Worm (Caenorhabditis elegans) whole organism, L1 larva: ENCODE results near the gene his-71.

Experiments
- C16A3.4 ChIP-seq: fragments of 150-350 bp; optimal IDR thresholded peaks from 2 replicates; lab custom pipeline; 2014; ENCODE audit warnings: missing biosample characterization, missing genetic modification characterization
- C34B4.2 ChIP-seq: sonication (generic microtip); optimal IDR thresholded peaks from 2 replicates; lab custom pipeline; 2017; ENCODE audit warnings: mild to moderate bottlenecking, missing genetic modification characterization, missing compliant biosample characterization
- F16B12.6 ChIP-seq: fragments of 150-350 bp; optimal IDR thresholded peaks from 2 replicates; lab custom pipeline; 2014; ENCODE audit warnings: missing biosample characterization, missing genetic modification characterization
- ama-1 ChIP-seq: fragments of 150-350 bp; optimal IDR thresholded peaks from 2 replicates; lab custom pipeline; 2014
- ceh-82 ChIP-seq, 3 experiments: fragments of 150-350 bp in 1 of 3; sonication (generic microtip) in 2 of 3; optimal IDR thresholded peaks; 2 replicates each; lab custom pipeline; 2014 to 2017; ENCODE audit warnings: missing biosample characterization in 3 of 3, missing genetic modification characterization in 3 of 3
- ceh-88 ChIP-seq: fragments of 200-800 bp; sonication (Bioruptor generic); IDR thresholded peaks from 2 replicates; pipeline ENCODE4 v1.3.6; 2022; ENCODE audit warnings: missing genetic modification characterization, missing compliant biosample characterization
- efl-1 ChIP-seq, 4 experiments: fragments of 150-350 bp; optimal IDR thresholded peaks in 3 of 4; peaks in 1 of 4; 1 replicate in 1 of 4; 2 replicates in 3 of 4; lab custom pipeline; 2014; ENCODE audit warnings: missing biosample characterization in 2 of 4, missing genetic modification characterization in 2 of 4, missing genetic modification reagents in 2 of 4
- egl-13 ChIP-seq: sonication (generic microtip); optimal IDR thresholded peaks from 2 replicates; lab custom pipeline; 2016; ENCODE audit warnings: missing genotype, missing genetic modification reagents, missing genetic modification characterization, missing compliant biosample characterization
- elt-2 ChIP-seq: sonication (generic microtip); optimal IDR thresholded peaks from 2 replicates; lab custom pipeline; 2016; ENCODE audit warnings: missing genetic modification characterization, mild to moderate bottlenecking, inconsistent platforms, missing compliant biosample characterization, missing genetic modification reagents
- fkh-10 ChIP-seq: sonication (generic microtip); optimal IDR thresholded peaks from 2 replicates; lab custom pipeline; 2017; ENCODE audit warnings: missing biosample characterization, missing genetic modification reagents, missing genetic modification characterization
- fkh-8 ChIP-seq: sonication (generic microtip); optimal IDR thresholded peaks from 2 replicates; lab custom pipeline; 2016; ENCODE audit warnings: mild to moderate bottlenecking, missing genetic modification characterization, missing compliant biosample characterization
- hlh-17 ChIP-seq: fragments of 200-800 bp; sonication (Bioruptor generic); optimal IDR thresholded peaks from 2 replicates; lab custom pipeline; 2018; ENCODE audit warnings: missing genetic modification characterization, mild to moderate bottlenecking, missing compliant biosample characterization, moderate library complexity, borderline replicate concordance
- hlh-4 ChIP-seq: sonication (generic microtip); optimal IDR thresholded peaks from 2 replicates; lab custom pipeline; 2016; ENCODE audit warnings: mild to moderate bottlenecking, missing genetic modification characterization, missing compliant biosample characterization
- hpl-2 ChIP-seq: fragments of 150-350 bp; optimal IDR thresholded peaks from 2 replicates; lab custom pipeline; 2014; ENCODE audit warnings: missing biosample characterization, missing genetic modification reagents, missing genetic modification characterization
- irx-1 ChIP-seq: sonication (generic microtip); optimal IDR thresholded peaks from 2 replicates; lab custom pipeline; 2016; ENCODE audit warnings: missing genetic modification characterization, missing compliant biosample characterization
- isw-1 ChIP-seq: fragments of 200-800 bp; sonication (Bioruptor generic); IDR thresholded peaks from 2 replicates; pipeline ENCODE4 v1.3.6; 2022; ENCODE audit warnings: missing genetic modification characterization, missing compliant biosample characterization
- jun-1 ChIP-seq: fragments of 150-350 bp; optimal IDR thresholded peaks from 2 replicates; lab custom pipeline; 2014; ENCODE audit warnings: missing biosample characterization, missing genetic modification reagents, missing genetic modification characterization
- lin-13 ChIP-seq: fragments of 150-350 bp; optimal IDR thresholded peaks from 2 replicates; lab custom pipeline; 2014; ENCODE audit warnings: missing biosample characterization, missing genetic modification reagents, missing genetic modification characterization
- lin-14 ChIP-seq: fragments of 200-800 bp; sonication (Bioruptor generic); optimal IDR thresholded peaks from 2 replicates; lab custom pipeline; 2018; ENCODE audit warnings: mild to moderate bottlenecking, missing genetic modification characterization, moderate library complexity, missing compliant biosample characterization
- lin-15B ChIP-seq: fragments of 150-350 bp; sonication (generic microtip); optimal IDR thresholded peaks from 3 replicates; lab custom pipeline; 2014; ENCODE audit warnings: missing biosample characterization, missing genetic modification characterization
- lin-35 ChIP-seq, 2 experiments: fragments of 150-350 bp; optimal IDR thresholded peaks; 2 replicates each; lab custom pipeline; 2014; ENCODE audit warnings: missing biosample characterization in 2 of 2, missing genetic modification characterization in 2 of 2, missing genetic modification reagents in 2 of 2
- lin-39 ChIP-seq: fragments of 150-350 bp; optimal IDR thresholded peaks from 2 replicates; lab custom pipeline; 2014; ENCODE audit warnings: missing biosample characterization, missing genetic modification reagents, missing genetic modification characterization
- lir-3 ChIP-seq: sonication (generic microtip); optimal IDR thresholded peaks from 2 replicates; lab custom pipeline; 2016; ENCODE audit warnings: mild to moderate bottlenecking, missing genetic modification characterization, moderate library complexity, missing compliant biosample characterization; ENCODE audit not compliant: poor library complexity
- lsy-2 ChIP-seq, 2 experiments: fragments of 150-350 bp; optimal IDR thresholded peaks; 2 replicates each; lab custom pipeline; 2014; ENCODE audit warnings: missing biosample characterization in 2 of 2, missing genetic modification characterization in 2 of 2
- mdl-1 ChIP-seq, 2 experiments: fragments of 150-350 bp; optimal IDR thresholded peaks; 2 replicates each; lab custom pipeline; 2014 to 2017; ENCODE audit warnings: missing biosample characterization in 2 of 2, missing genetic modification characterization in 2 of 2, inconsistent platforms in 1 of 2
- nhr-11 ChIP-seq: fragments of 150-350 bp; optimal IDR thresholded peaks from 2 replicates; lab custom pipeline; 2014; ENCODE audit warnings: missing biosample characterization, missing genetic modification characterization
- nhr-12 ChIP-seq: sonication (generic microtip); optimal IDR thresholded peaks from 2 replicates; lab custom pipeline; 2017; ENCODE audit warnings: missing biosample characterization, missing genetic modification characterization
- nhr-19 ChIP-seq: fragments of 200-800 bp; sonication (Bioruptor generic); conservative IDR thresholded peaks from 2 replicates; pipeline ENCODE4 v1.3.6; 2022; ENCODE audit warnings: missing genetic modification characterization, missing compliant biosample characterization
- nhr-20 ChIP-seq: sonication (generic microtip); optimal IDR thresholded peaks from 2 replicates; lab custom pipeline; 2016; ENCODE audit warnings: mild to moderate bottlenecking, missing genetic modification characterization, missing compliant biosample characterization
- nhr-237 ChIP-seq: fragments of 150-350 bp; optimal IDR thresholded peaks from 2 replicates; lab custom pipeline; 2014; ENCODE audit warnings: missing biosample characterization, missing genetic modification characterization
- nhr-47 ChIP-seq: sonication (generic microtip); optimal IDR thresholded peaks from 2 replicates; lab custom pipeline; 2016; ENCODE audit warnings: mild to moderate bottlenecking, missing genetic modification characterization, moderate library complexity, missing compliant biosample characterization
- nhr-71 ChIP-seq: sonication (generic microtip); optimal IDR thresholded peaks from 2 replicates; lab custom pipeline; 2016; ENCODE audit warnings: mild to moderate bottlenecking, missing genetic modification characterization, moderate library complexity, missing compliant biosample characterization
- nhr-76 ChIP-seq: sonication (generic microtip); optimal IDR thresholded peaks from 2 replicates; lab custom pipeline; 2017; ENCODE audit warnings: missing biosample characterization, missing genetic modification characterization
- nhr-77 ChIP-seq: fragments of 150-350 bp; optimal IDR thresholded peaks from 2 replicates; lab custom pipeline; 2014; ENCODE audit warnings: missing biosample characterization, missing genetic modification characterization
- nhr-84 ChIP-seq: sonication (generic microtip); optimal IDR thresholded peaks from 2 replicates; lab custom pipeline; 2017; ENCODE audit warnings: missing biosample characterization, missing genetic modification characterization
- pag-3 ChIP-seq: sonication (generic microtip); optimal IDR thresholded peaks from 2 replicates; lab custom pipeline; 2017; ENCODE audit warnings: missing genetic modification characterization, mild to moderate bottlenecking, missing compliant biosample characterization, antibody characterized with exemption, borderline replicate concordance; ENCODE audit not compliant: insufficient read depth
- pax-3 ChIP-seq: fragments of 200-800 bp; sonication (Bioruptor generic); optimal IDR thresholded peaks from 2 replicates; lab custom pipeline; 2018; ENCODE audit warnings: mild to moderate bottlenecking, missing genetic modification characterization, moderate library complexity, missing compliant biosample characterization
- rnt-1 ChIP-seq: sonication (generic microtip); optimal IDR thresholded peaks from 2 replicates; lab custom pipeline; 2016; ENCODE audit warnings: mild to moderate bottlenecking, missing genetic modification characterization, moderate library complexity, missing compliant biosample characterization
- skn-1 ChIP-seq: fragments of 150-350 bp; optimal IDR thresholded peaks from 2 replicates; lab custom pipeline; 2014; ENCODE audit warnings: missing biosample characterization, missing genetic modification characterization
- snu-23 ChIP-seq: sonication (generic microtip); optimal IDR thresholded peaks from 2 replicates; lab custom pipeline; 2016; ENCODE audit warnings: missing genetic modification characterization, missing compliant biosample characterization
- sup-37 ChIP-seq: fragments of 200-800 bp; sonication (Bioruptor generic); optimal IDR thresholded peaks from 2 replicates; lab custom pipeline; 2018; ENCODE audit warnings: mild to moderate bottlenecking, missing genetic modification characterization, missing compliant biosample characterization
- tbx-2 ChIP-seq: sonication (generic microtip); optimal IDR thresholded peaks from 2 replicates; lab custom pipeline; 2016; ENCODE audit warnings: missing genetic modification characterization, missing compliant biosample characterization
- tlp-1 ChIP-seq: fragments of 150-350 bp; optimal IDR thresholded peaks from 2 replicates; lab custom pipeline; 2014; ENCODE audit warnings: missing biosample characterization, missing genetic modification characterization
- unc-130 ChIP-seq: fragments of 150-350 bp; optimal IDR thresholded peaks from 2 replicates; lab custom pipeline; 2017; ENCODE audit warnings: missing biosample characterization, missing genetic modification characterization, inconsistent platforms
- unc-30 ChIP-seq: sonication (generic microtip); optimal IDR thresholded peaks from 2 replicates; lab custom pipeline; 2017; ENCODE audit warnings: missing biosample characterization, missing genetic modification characterization
- unc-62 ChIP-seq: fragments of 150-350 bp; optimal IDR thresholded peaks from 2 replicates; lab custom pipeline; 2014; ENCODE audit warnings: missing biosample characterization, missing genetic modification reagents, missing genetic modification characterization
- vab-15 ChIP-seq: sonication (generic microtip); optimal IDR thresholded peaks from 2 replicates; lab custom pipeline; 2017; ENCODE audit warnings: missing genotype, mild to moderate bottlenecking, missing genetic modification characterization, missing compliant biosample characterization
- xbp-1 ChIP-seq: sonication (generic microtip); optimal IDR thresholded peaks from 2 replicates; lab custom pipeline; 2016; ENCODE audit warnings: missing genetic modification characterization, missing compliant biosample characterization
- ztf-11 ChIP-seq, 2 experiments: sonication (generic microtip); optimal IDR thresholded peaks; 2 replicates each; lab custom pipeline; 2016 to 2017; ENCODE audit warnings: missing genetic modification characterization in 2 of 2, missing biosample characterization in 1 of 2, missing compliant biosample characterization in 1 of 2
- ztf-4 ChIP-seq: fragments of 150-350 bp; optimal IDR thresholded peaks from 2 replicates; lab custom pipeline; 2014; ENCODE audit warnings: missing biosample characterization, missing genetic modification characterization

Gene his-71

DNA sequence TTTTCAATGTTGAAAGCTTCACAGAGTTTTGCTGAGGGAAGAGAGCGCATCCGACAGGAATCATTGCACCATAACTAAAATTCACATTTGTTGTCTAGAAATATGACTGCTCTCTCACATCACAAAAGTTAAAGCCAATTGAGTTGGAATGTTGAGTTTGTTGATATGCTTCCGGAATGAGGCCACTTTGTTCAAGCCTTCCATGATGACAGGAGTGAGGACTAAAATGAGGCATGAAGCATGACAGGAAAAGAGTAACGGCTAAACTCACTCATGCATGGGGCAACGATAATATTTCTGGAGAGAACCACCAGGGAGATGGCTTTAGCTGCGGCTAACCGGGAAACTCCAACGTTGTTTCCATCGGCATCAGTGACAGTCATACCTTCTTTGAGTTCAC lies 25.4 kb downstream of the his-71 start:
- TF ChIP-seq fkh-8 (tag; lab: Kevin White, UChicago) (peak; percentile 23), F16B12.6 (tag; lab: Kevin White, UChicago) (no peak), efl-1 (optimal IDR thresholded peaks at IDR 0.05; lab: Kevin White, UChicago) (no peak), efl-1 (GFP tag; optimal IDR thresholded peaks at IDR 0.05 in 1 of 2; lab: Kevin White, UChicago) (peak in 1 of 2 experiments; percentile 86), lir-3 (tag; lab: Kevin White, UChicago) (no peak), vab-15 (tag; lab: Kevin White, UChicago) (no peak), sup-37 (GFP tag; lab: Kevin White, UChicago) (no peak), lin-15B (tag; lab: Kevin White, UChicago) (no peak), C16A3.4 (tag; lab: Kevin White, UChicago) (no peak), unc-130 (no peak), nhr-71 (tag; lab: Kevin White, UChicago) (no peak), skn-1 (tag; lab: Kevin White, UChicago) (no peak), tlp-1 (tag; lab: Kevin White, UChicago) (no peak), unc-30 (tag; lab: Kevin White, UChicago) (no peak), ztf-11 (tag; optimal IDR thresholded peaks at IDR 0.05; lab: Kevin White, UChicago) (peak in 1 of 2 experiments; percentile 13), lsy-2 (tag; optimal IDR thresholded peaks at IDR 0.05; lab: Kevin White, UChicago) (no peak), hpl-2 (GFP tag; lab: Kevin White, UChicago) (no peak), elt-2 (tag; lab: Kevin White, UChicago) (no peak), pax-3 (no peak), lin-13 (GFP tag; lab: Kevin White, UChicago) (no peak), lin-14 (GFP tag; lab: Kevin White, UChicago) (peak; percentile 53), xbp-1 (no peak), nhr-20 (tag; lab: Kevin White, UChicago) (no peak), ama-1 (peak; percentile 21), nhr-12 (tag; lab: Kevin White, UChicago) (no peak), nhr-11 (tag; lab: Kevin White, UChicago) (no peak), lin-35 (GFP tag; optimal IDR thresholded peaks at IDR 0.05; lab: Kevin White, UChicago) (no peak), pag-3 (no peak), egl-13 (tag; lab: Kevin White, UChicago) (no peak), hlh-4 (tag; lab: Kevin White, UChicago) (no peak), snu-23 (GFP tag; lab: Kevin White, UChicago) (no peak), mdl-1 (tag; optimal IDR thresholded peaks at IDR 0.05; lab: Kevin White, UChicago) (no peak), tbx-2 (tag; lab: Kevin White, UChicago) (no peak), unc-62 (GFP tag; lab: Kevin White, UChicago) (no peak), isw-1 (no peak), nhr-77 (tag; lab: Kevin White, UChicago) (no peak), fkh-10 (GFP tag; lab: Kevin White, UChicago) (no peak), ceh-82 (tag; optimal IDR thresholded peaks at IDR 0.05; lab: Kevin White, UChicago) (no peak), nhr-237 (tag; lab: Kevin White, UChicago) (no peak), nhr-76 (tag; lab: Kevin White, UChicago) (no peak)

DNA sequence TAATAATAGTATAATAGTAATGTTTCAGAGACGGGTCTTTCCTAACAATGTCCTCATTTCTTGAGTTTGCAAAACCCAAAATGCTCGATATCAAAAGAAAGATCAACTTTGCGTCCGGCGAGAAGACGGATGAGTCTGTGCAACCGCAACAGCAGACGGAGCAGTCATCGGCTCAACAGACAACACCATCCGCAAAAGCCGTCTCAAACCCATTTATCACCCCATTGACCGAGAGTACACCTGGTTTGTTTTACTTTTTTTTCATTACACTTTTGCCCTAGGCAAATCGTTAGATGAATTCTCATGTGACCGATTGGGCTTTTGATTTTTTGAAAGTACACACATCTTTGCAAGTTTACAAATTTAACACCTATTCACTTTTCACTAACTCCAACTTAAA lies 27.5 kb downstream of the his-71 start, which contains the start of gene dct-1:
dct-1 (plus strand) TSS at position 27 of the 400 bp plus-strand sequence.
- TF ChIP-seq nhr-71 (tag; lab: Kevin White, UChicago) (peak; percentile 63), ceh-88 (GFP tag; lab: Robert Waterston, UW) (no peak), egl-13 (tag; lab: Kevin White, UChicago) (no peak), nhr-20 (tag; lab: Kevin White, UChicago) (peak; percentile 18), lin-39 (peak; percentile 14), lin-35 (GFP tag; optimal IDR thresholded peaks at IDR 0.05; lab: Kevin White, UChicago) (no peak), C34B4.2 (no peak), ztf-4 (tag; lab: Kevin White, UChicago) (peak; percentile 13), unc-30 (tag; lab: Kevin White, UChicago) (no peak), nhr-47 (tag; lab: Kevin White, UChicago) (peak; percentile 0), nhr-19 (GFP tag; lab: Robert Waterston, UW) (peak; percentile 45), irx-1 (peak; percentile 8), unc-130 (peak; percentile 16), nhr-84 (tag; lab: Kevin White, UChicago) (no peak), nhr-12 (tag; lab: Kevin White, UChicago) (no peak), nhr-76 (tag; lab: Kevin White, UChicago) (no peak), hlh-17 (GFP tag; lab: Kevin White, UChicago) (no peak), snu-23 (GFP tag; lab: Kevin White, UChicago) (no peak), lin-14 (GFP tag; lab: Kevin White, UChicago) (peak; percentile 62), jun-1 (tag; lab: Kevin White, UChicago) (no peak), sup-37 (GFP tag; lab: Kevin White, UChicago) (no peak), rnt-1 (tag; lab: Kevin White, UChicago) (peak; percentile 94), lsy-2 (tag; optimal IDR thresholded peaks at IDR 0.05; lab: Kevin White, UChicago) (peak in 1 of 2 experiments; percentile 16), mdl-1 (tag; optimal IDR thresholded peaks at IDR 0.05; lab: Kevin White, UChicago) (peak in 1 of 2 experiments; percentile 21), hlh-4 (tag; lab: Kevin White, UChicago) (no peak)
